Fruit fly (Drosophila melanogaster): ENCODE data around the gene Syx18.

DNA sequence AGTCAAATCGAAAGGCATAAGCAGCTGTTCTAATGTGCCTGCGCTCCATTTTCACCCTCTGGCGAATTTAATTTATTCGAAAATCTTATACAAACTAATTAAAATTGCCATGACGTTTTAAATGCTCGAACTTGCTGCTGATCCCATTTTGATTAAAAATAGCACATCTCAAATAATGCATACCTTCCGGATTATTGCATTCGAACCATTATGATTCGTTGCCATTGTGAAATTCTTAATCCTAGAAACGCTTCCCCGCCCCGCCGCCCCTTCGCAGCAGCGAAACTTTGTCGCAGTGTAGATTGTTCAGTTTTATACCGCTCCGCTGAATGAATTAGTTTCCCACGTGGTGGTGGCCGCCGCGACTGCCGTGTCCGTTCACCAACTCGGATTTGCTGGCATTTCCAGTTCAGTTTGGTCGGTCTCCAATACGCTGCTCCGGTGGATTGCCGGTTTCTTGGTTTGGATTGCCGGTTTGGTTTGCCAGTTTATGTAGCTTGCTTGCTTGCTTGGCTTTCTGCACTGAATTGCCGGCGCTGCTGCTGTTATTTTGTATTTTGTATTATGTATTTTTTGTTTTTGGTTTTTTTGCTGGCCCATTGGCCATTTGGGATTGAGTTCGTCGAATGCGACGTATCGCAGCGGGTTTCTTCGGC lies 26.7 kb downstream of the Syx18 start:
- TF ChIP-seq Myc (optimal IDR thresholded peaks at IDR 0.05), result no peak
- no peak for TF ChIP-seq psq (optimal IDR thresholded peaks at IDR 0.05)
- no peak for TF ChIP-seq Sin3A (optimal IDR thresholded peaks at IDR 0.05)
- TF ChIP-seq h (optimal IDR thresholded peaks at IDR 0.05), result no peak
- no peak for TF ChIP-seq insv (optimal IDR thresholded peaks at IDR 0.05)
- TF ChIP-seq ttk (optimal IDR thresholded peaks at IDR 0.05), result no peak

All from Kc167 (cell line).